Worm (Caenorhabditis elegans) whole organism, mixed stage, embryonic: ENCODE results near the gene ver-3.

ENCODE experiments used
- bed-3 ChIP-seq: fragments of 200-800 bp; sonication (Bioruptor generic); optimal IDR thresholded peaks from 3 replicates; lab custom pipeline; 2018; ENCODE audit warnings: mild to moderate bottlenecking, missing genetic modification characterization, moderate library complexity, missing compliant biosample characterization
- blmp-1 ChIP-seq: fragments of 150-350 bp; optimal IDR thresholded peaks from 2 replicates; lab custom pipeline; 2014; ENCODE audit warnings: missing biosample characterization, missing genetic modification characterization
- ceh-39 ChIP-seq: fragments of 150-350 bp; optimal IDR thresholded peaks from 2 replicates; lab custom pipeline; 2014; ENCODE audit warnings: missing biosample characterization, missing genetic modification characterization
- ceh-43 ChIP-seq: fragments of 200-800 bp; sonication (Bioruptor generic); optimal IDR thresholded peaks from 2 replicates; lab custom pipeline; 2018; ENCODE audit warnings: mild to moderate bottlenecking, missing genetic modification characterization, moderate library complexity, missing compliant biosample characterization
- ceh-83 ChIP-seq: fragments of 200-800 bp; sonication (Bioruptor generic); optimal IDR thresholded peaks from 2 replicates; lab custom pipeline; 2018; ENCODE audit warnings: mild to moderate bottlenecking, missing genetic modification characterization, missing compliant biosample characterization
- ces-1 ChIP-seq: fragments of 150-350 bp; optimal IDR thresholded peaks from 2 replicates; lab custom pipeline; 2014; ENCODE audit warnings: missing biosample characterization, missing genetic modification reagents, missing genetic modification characterization
- cnd-1 ChIP-seq: fragments of 200-800 bp; sonication (Bioruptor generic); optimal IDR thresholded peaks from 2 replicates; lab custom pipeline; 2018; ENCODE audit warnings: mild to moderate bottlenecking, missing genetic modification characterization, missing compliant biosample characterization
- drap-1 ChIP-seq: fragments of 200-800 bp; sonication (Bioruptor generic); optimal IDR thresholded peaks from 3 replicates; lab custom pipeline; 2018; ENCODE audit warnings: mild to moderate bottlenecking, missing genetic modification characterization, missing compliant biosample characterization
- elt-1 ChIP-seq: sonication (generic microtip); optimal IDR thresholded peaks from 2 replicates; lab custom pipeline; 2017; ENCODE audit warnings: missing genetic modification characterization, mild to moderate bottlenecking, missing compliant biosample characterization, antibody characterized with exemption, moderate library complexity, borderline replicate concordance; ENCODE audit not compliant: insufficient read depth
- elt-3 ChIP-seq: fragments of 150-350 bp; optimal IDR thresholded peaks from 2 replicates; lab custom pipeline; 2014; ENCODE audit warnings: missing biosample characterization, missing genetic modification characterization
- flh-1 ChIP-seq: fragments of 200-800 bp; sonication (Bioruptor generic); optimal IDR thresholded peaks from 2 replicates; lab custom pipeline; 2018; ENCODE audit warnings: mild to moderate bottlenecking, missing genetic modification characterization, moderate library complexity, missing compliant biosample characterization
- ham-2 ChIP-seq: fragments of 200-800 bp; sonication (Bioruptor generic); optimal IDR thresholded peaks from 2 replicates; lab custom pipeline; 2018; ENCODE audit warnings: mild to moderate bottlenecking, missing genetic modification characterization, missing compliant biosample characterization
- lin-13 ChIP-seq: fragments of 150-350 bp; optimal IDR thresholded peaks from 2 replicates; lab custom pipeline; 2014; ENCODE audit warnings: missing biosample characterization, missing genetic modification characterization
- lin-32 ChIP-seq: fragments of 200-800 bp; sonication (Bioruptor generic); optimal IDR thresholded peaks from 2 replicates; lab custom pipeline; 2018; ENCODE audit warnings: mild to moderate bottlenecking, missing genetic modification characterization, missing compliant biosample characterization
- mab-5 ChIP-seq: fragments of 150-350 bp; optimal IDR thresholded peaks from 2 replicates; lab custom pipeline; 2014; ENCODE audit warnings: missing biosample characterization, missing genetic modification characterization
- nhr-12 ChIP-seq: fragments of 150-350 bp; optimal IDR thresholded peaks from 2 replicates; lab custom pipeline; 2014; ENCODE audit warnings: missing biosample characterization, missing genetic modification characterization
- nhr-2 ChIP-seq: fragments of 150-350 bp; optimal IDR thresholded peaks from 2 replicates; lab custom pipeline; 2014; ENCODE audit warnings: missing biosample characterization, missing genetic modification characterization
- nhr-237 ChIP-seq: fragments of 150-350 bp; optimal IDR thresholded peaks from 2 replicates; lab custom pipeline; 2014; ENCODE audit warnings: missing biosample characterization, missing genetic modification characterization
- nhr-28 ChIP-seq: fragments of 150-350 bp; optimal IDR thresholded peaks from 2 replicates; lab custom pipeline; 2014; ENCODE audit warnings: missing biosample characterization, missing genetic modification characterization
- nhr-76 ChIP-seq: sonication (generic microtip); optimal IDR thresholded peaks from 2 replicates; lab custom pipeline; 2017; ENCODE audit warnings: missing biosample characterization, missing genetic modification characterization
- pha-4 ChIP-seq: fragments of 150-350 bp; optimal IDR thresholded peaks from 2 replicates; lab custom pipeline; 2018; ENCODE audit warnings: missing biosample characterization, missing genetic modification reagents, missing genetic modification characterization
- sem-2 ChIP-seq: fragments of 200-800 bp; sonication (Bioruptor generic); optimal IDR thresholded peaks from 2 replicates; lab custom pipeline; 2018; ENCODE audit warnings: mild to moderate bottlenecking, missing genetic modification characterization, missing compliant biosample characterization
- snpc-4 ChIP-seq: fragments of 150-350 bp; optimal IDR thresholded peaks from 2 replicates; lab custom pipeline; 2014; ENCODE audit warnings: missing biosample characterization, missing genetic modification characterization
- sptf-1 ChIP-seq: sonication (generic microtip); optimal IDR thresholded peaks from 2 replicates; lab custom pipeline; 2017; ENCODE audit warnings: mild to moderate bottlenecking, missing genetic modification characterization, moderate library complexity, missing compliant biosample characterization
- tbx-8 ChIP-seq: fragments of 200-800 bp; sonication (Bioruptor generic); optimal IDR thresholded peaks from 2 replicates; lab custom pipeline; 2018; ENCODE audit warnings: mild to moderate bottlenecking, missing genetic modification characterization, moderate library complexity, missing compliant biosample characterization
- unc-120 ChIP-seq: sonication (generic microtip); optimal IDR thresholded peaks from 2 replicates; lab custom pipeline; 2017; ENCODE audit warnings: missing genetic modification characterization, missing compliant biosample characterization; ENCODE audit not compliant: poor library complexity, severe bottlenecking
- unc-62 ChIP-seq: fragments of 150-350 bp; optimal IDR thresholded peaks from 2 replicates; lab custom pipeline; 2014; ENCODE audit warnings: missing biosample characterization, missing genetic modification reagents, missing genetic modification characterization
- zip-8 ChIP-seq: fragments of 150-350 bp; optimal IDR thresholded peaks from 2 replicates; lab custom pipeline; 2014; ENCODE audit warnings: missing biosample characterization, missing genetic modification characterization
- ztf-11 ChIP-seq: fragments of 150-350 bp; optimal IDR thresholded peaks from 2 replicates; lab custom pipeline; 2014; ENCODE audit warnings: missing biosample characterization, missing genetic modification characterization

The ver-3 gene

DNA sequence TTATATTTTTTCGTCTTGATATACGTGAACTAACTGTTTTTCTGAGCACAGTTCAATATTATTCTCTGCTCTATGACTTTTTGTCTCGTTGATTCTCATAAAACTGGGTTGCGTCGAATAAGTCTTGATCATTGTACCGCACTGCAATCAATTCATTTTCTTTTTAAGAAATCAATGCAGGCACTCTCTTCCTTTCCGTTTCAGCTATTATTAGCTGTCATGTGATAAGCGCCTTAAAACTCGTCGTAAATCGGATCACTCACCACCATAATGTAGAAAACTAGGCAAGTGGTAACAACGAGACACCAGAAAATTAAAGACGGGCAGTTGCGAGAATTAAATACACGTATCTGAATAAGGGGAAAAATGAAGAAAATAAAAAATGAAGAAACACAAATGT, 15.1 kb downstream of the ver-3 start:
- TF ChIP-seq ceh-43 (GFP tag; lab: Kevin White, UChicago) (no peak), ztf-11 (tag; lab: Kevin White, UChicago) (no peak), mab-5 (tag; lab: Kevin White, UChicago) (no peak), blmp-1 (tag; lab: Kevin White, UChicago) (no peak), sem-2 (GFP tag; lab: Kevin White, UChicago) (no peak), cnd-1 (tag; lab: Kevin White, UChicago) (no peak), nhr-237 (tag; lab: Kevin White, UChicago) (no peak), lin-32 (GFP tag; lab: Kevin White, UChicago) (no peak), ceh-39 (tag; lab: Kevin White, UChicago) (no peak), unc-120 (tag; lab: Kevin White, UChicago) (no peak), sptf-1 (tag; lab: Kevin White, UChicago) (no peak), snpc-4 (no peak), nhr-2 (tag; lab: Kevin White, UChicago) (no peak), pha-4 (tag; lab: Kevin White, UChicago) (no peak), elt-3 (tag; lab: Kevin White, UChicago) (no peak), unc-62 (GFP tag; lab: Kevin White, UChicago) (no peak), zip-8 (tag; lab: Kevin White, UChicago) (no peak), elt-1 (tag; lab: Kevin White, UChicago) (no peak)

DNA sequence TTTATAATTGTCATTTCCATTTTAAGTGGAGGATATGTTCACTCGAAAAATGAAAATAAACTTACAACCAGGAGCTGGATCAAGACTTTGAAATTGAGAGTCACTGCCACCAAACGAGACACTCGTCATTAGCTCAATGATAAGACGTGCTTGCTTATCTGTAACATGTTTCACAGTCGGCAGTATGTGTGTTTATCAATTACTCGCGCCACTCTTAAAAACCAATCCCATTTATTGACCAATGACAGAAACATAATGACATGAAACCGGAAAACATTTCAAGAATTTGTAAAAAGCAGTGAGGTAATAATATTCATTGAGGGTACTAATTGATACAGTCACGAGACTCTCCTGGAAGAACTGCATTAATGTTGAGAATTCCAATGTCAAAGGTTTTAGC, 15.8 kb downstream of the ver-3 start, which contains the start of gene del-5:
Gene del-5 (minus strand): TSS at position 130 of the 400 bp plus-strand sequence.
- TF ChIP-seq flh-1 (GFP tag; lab: Kevin White, UChicago) = no peak
- TF ChIP-seq snpc-4 = no peak
- no peak for TF ChIP-seq ham-2 (GFP tag; lab: Kevin White, UChicago)
- no peak for TF ChIP-seq nhr-76
- no peak for TF ChIP-seq ceh-83
- TF ChIP-seq blmp-1 (tag; lab: Kevin White, UChicago) = no peak
- no peak for TF ChIP-seq nhr-28 (tag; lab: Kevin White, UChicago)
- TF ChIP-seq bed-3 (GFP tag; lab: Kevin White, UChicago) = no peak
- no peak for TF ChIP-seq sptf-1 (tag; lab: Kevin White, UChicago)
- TF ChIP-seq drap-1 (GFP tag; lab: Kevin White, UChicago) = no peak
- no peak for TF ChIP-seq zip-8 (tag; lab: Kevin White, UChicago)
- no peak for TF ChIP-seq ces-1 (GFP tag; lab: Kevin White, UChicago)
- no peak for TF ChIP-seq mab-5 (tag; lab: Kevin White, UChicago)
- no peak for TF ChIP-seq lin-13 (tag; lab: Kevin White, UChicago)
- TF ChIP-seq nhr-12 (tag; lab: Kevin White, UChicago) = no peak

DNA sequence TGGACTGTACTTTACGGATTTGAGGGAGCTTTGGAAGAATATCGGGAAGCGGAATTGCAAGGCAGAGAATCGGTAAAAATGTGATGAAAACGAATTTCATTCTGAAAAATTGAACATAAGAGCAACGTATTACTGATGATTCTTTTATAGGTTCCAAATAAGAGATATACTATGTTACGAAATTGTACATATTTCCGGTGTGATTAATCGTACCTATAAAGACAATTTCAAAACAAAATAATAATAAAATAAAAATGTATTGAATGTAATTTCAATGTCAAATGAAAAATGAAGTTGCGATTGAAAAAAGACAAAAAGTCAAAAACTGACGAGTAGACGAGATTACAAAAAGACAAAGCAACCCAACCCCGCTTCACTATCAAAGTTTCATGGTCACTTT, 16.7 kb downstream of the ver-3 start, which contains the start of gene ttr-31:
Gene ttr-31 (minus strand): TSS at position 101 of the 400 bp plus-strand sequence.
- TF ChIP-seq bed-3 (GFP tag; lab: Kevin White, UChicago) = no peak
- no peak for TF ChIP-seq blmp-1 (tag; lab: Kevin White, UChicago)
- TF ChIP-seq mab-5 (tag; lab: Kevin White, UChicago) = no peak
- no peak for TF ChIP-seq sem-2 (GFP tag; lab: Kevin White, UChicago)
- no peak for TF ChIP-seq pha-4 (tag; lab: Kevin White, UChicago)
- no peak for TF ChIP-seq nhr-12 (tag; lab: Kevin White, UChicago)
- no peak for TF ChIP-seq sptf-1 (tag; lab: Kevin White, UChicago)
- no peak for TF ChIP-seq tbx-8 (GFP tag; lab: Kevin White, UChicago)
- TF ChIP-seq lin-13 (tag; lab: Kevin White, UChicago) = no peak
- no peak for TF ChIP-seq ceh-83
- no peak for TF ChIP-seq ceh-39 (tag; lab: Kevin White, UChicago)

DNA sequence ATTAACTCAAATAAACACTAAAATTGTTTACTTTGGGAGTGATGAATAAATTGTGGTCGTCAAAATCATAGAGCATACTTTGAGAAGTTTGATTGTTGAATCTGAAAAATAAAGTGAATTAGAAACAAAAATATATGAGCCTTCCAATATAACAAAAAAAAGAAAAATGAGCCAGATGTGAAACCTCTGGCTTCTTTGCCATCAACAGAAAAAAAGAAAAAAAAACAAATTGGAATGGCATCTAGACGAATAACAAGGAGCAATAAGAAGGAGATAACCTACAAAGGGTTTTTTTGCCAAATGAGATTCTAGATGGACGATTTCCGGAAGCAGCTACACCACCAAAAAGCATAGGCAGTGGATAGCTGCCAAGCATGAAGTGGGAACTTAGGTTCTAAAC, 18.3 kb downstream of the ver-3 start, which contains the start of gene F58A3.4:
Gene F58A3.4 (minus strand): TSS at position 101 of the 400 bp plus-strand sequence.
- TF ChIP-seq blmp-1 (tag; lab: Kevin White, UChicago) (no peak), pha-4 (tag; lab: Kevin White, UChicago) (no peak), flh-1 (GFP tag; lab: Kevin White, UChicago) (no peak), sptf-1 (tag; lab: Kevin White, UChicago) (no peak), nhr-76 (no peak), unc-120 (tag; lab: Kevin White, UChicago) (no peak), tbx-8 (GFP tag; lab: Kevin White, UChicago) (no peak), nhr-237 (tag; lab: Kevin White, UChicago) (no peak), drap-1 (GFP tag; lab: Kevin White, UChicago) (no peak), ceh-39 (tag; lab: Kevin White, UChicago) (no peak), ztf-11 (tag; lab: Kevin White, UChicago) (no peak), zip-8 (tag; lab: Kevin White, UChicago) (no peak)
- TF ChIP-seq, all 35 proteins: peak for 0
